Fruit fly (Drosophila melanogaster): ENCODE measurements around the gene Frq2.

Gene Frq2

DNA sequence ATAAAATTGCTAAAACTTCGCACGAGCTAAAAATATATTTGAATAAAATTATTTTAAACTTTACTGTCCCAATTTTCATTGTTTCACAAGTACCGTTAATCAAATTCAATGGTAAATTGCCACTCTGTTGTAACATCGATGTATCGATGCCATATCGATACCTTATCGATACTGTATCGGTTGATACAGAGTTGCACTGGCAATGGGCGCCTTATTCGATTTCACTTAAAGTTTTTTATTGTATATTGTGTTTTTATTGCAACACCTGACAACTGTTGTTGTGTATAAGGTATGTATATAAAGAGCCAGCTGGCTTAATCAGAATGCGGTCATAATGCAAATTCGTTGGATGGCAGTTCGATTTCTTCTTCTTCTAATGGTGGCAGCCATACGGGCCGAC is 39.1 kb upstream of the Frq2 start, which contains the start of gene CG43229:
Gene CG43229, plus strand, starts transcription at position 246 of the 400 bp plus-strand sequence.
- TF ChIP-seq brk (GFP tag; optimal IDR thresholded peaks at IDR 0.05) = no peak
- TF ChIP-seq CG9705 (GFP tag; optimal IDR thresholded peaks at IDR 0.05) = no peak
- no peak for TF ChIP-seq Hr83 (GFP tag; optimal IDR thresholded peaks at IDR 0.05; ENCODE audit: poor library complexity, severe bottlenecking)
- no peak for TF ChIP-seq GATAd (GFP tag; optimal IDR thresholded peaks at IDR 0.05)
- no peak for TF ChIP-seq N (GFP tag; optimal IDR thresholded peaks at IDR 0.05)
- no peak for TF ChIP-seq Hnf4 (GFP tag; optimal IDR thresholded peaks at IDR 0.05)
- no peak for TF ChIP-seq br (GFP tag; optimal IDR thresholded peaks at IDR 0.05)
- no peak for TF ChIP-seq dsf (GFP tag; optimal IDR thresholded peaks at IDR 0.05; ENCODE audit: borderline replicate concordance)
- no peak for TF ChIP-seq OdsH (GFP tag; optimal IDR thresholded peaks at IDR 0.05)
- no peak for TF ChIP-seq lola (GFP tag; optimal IDR thresholded peaks at IDR 0.05)
- TF ChIP-seq pan (optimal IDR thresholded peaks at IDR 0.05) = no peak
- no peak for TF ChIP-seq Hr78 (GFP tag; optimal IDR thresholded peaks at IDR 0.05)
- no peak for TF ChIP-seq Mio (GFP tag; optimal IDR thresholded peaks at IDR 0.05)
- TF ChIP-seq tai (GFP tag; optimal IDR thresholded peaks at IDR 0.05) = no peak

DNA sequence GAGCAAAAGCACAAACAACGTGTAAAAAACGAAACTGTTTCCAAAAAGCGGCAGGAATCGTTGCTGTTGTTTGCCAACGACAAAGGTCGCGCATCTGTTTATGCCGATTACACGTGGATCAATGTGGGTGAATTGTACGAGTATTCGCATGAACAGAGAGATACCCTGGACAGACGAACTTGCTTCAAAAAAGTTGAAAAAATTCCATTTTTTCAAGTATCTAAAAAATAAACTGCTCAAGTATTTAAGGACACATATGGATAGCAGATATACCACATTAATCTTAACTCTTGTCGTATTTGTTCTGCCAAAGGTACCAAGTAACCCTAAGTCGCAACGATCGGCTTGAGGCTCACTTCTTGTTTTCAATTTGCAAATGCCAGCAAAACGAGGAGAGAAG is 37.5 kb upstream of the Frq2 start:
- TF ChIP-seq Dfd (GFP tag; optimal IDR thresholded peaks at IDR 0.05) (no peak), rgr (GFP tag; optimal IDR thresholded peaks at IDR 0.05) (no peak), sv (GFP tag; optimal IDR thresholded peaks at IDR 0.05) (no peak), usp (GFP tag; optimal IDR thresholded peaks at IDR 0.05) (no peak), Myc (optimal IDR thresholded peaks at IDR 0.05) (no peak), N (GFP tag; optimal IDR thresholded peaks at IDR 0.05) (no peak), jim (GFP tag; optimal IDR thresholded peaks at IDR 0.05) (no peak), brk (GFP tag; optimal IDR thresholded peaks at IDR 0.05) (no peak)

DNA sequence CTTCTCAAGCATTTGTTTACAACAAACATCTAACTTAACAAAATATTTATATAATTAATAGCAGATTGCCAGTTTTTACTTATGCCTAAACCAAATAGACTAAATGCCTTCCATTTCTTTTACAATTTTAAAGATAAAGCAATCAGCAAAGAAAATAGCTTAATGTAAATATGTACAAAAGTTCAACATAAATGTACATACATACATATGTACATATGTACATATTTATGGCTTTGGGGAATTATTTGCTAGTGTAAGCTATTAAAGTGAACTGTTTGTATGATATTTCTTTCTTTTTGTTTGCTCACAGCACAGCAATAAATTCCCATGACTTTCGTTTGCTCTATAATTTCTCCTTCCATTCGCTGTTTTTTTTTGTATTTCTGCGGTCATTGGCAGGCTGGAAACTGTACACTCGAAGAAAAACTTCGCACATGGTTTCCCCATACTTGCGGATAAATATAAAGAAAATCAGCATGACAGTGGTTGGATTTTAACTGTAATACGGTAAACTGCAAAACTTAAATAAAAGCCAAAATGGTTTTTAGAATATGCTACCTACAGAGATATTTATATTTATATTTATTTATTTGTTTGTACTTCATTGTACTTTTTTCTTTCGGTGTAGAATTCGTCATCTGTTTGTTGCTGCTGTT is 36.4 kb upstream of the Frq2 start:
- no peak for TF ChIP-seq foxo (GFP tag; optimal IDR thresholded peaks at IDR 0.05)
- no peak for TF ChIP-seq Sp1 (GFP tag; optimal IDR thresholded peaks at IDR 0.05)
- no peak for TF ChIP-seq Hnf4 (GFP tag; optimal IDR thresholded peaks at IDR 0.05)
- TF ChIP-seq sage (GFP tag; optimal IDR thresholded peaks at IDR 0.05) = no peak
- no peak for TF ChIP-seq lola (GFP tag; optimal IDR thresholded peaks at IDR 0.05)
- no peak for TF ChIP-seq rgr (GFP tag; optimal IDR thresholded peaks at IDR 0.05)
- no peak for TF ChIP-seq Myc (optimal IDR thresholded peaks at IDR 0.05)
- no peak for TF ChIP-seq CrebA (GFP tag; optimal IDR thresholded peaks at IDR 0.05; ENCODE audit: borderline replicate concordance)
- TF ChIP-seq sv (GFP tag; optimal IDR thresholded peaks at IDR 0.05) = no peak
- no peak for TF ChIP-seq psq (GFP tag; optimal IDR thresholded peaks at IDR 0.05)
- no peak for TF ChIP-seq CG32264 (GFP tag; optimal IDR thresholded peaks at IDR 0.05)
- TF ChIP-seq Hr78 (GFP tag; optimal IDR thresholded peaks at IDR 0.05) = no peak
- no peak for TF ChIP-seq brk (GFP tag; optimal IDR thresholded peaks at IDR 0.05)
- TF ChIP-seq dl (GFP tag; optimal IDR thresholded peaks at IDR 0.05; ENCODE audit: insufficient read depth in 1 of 2, partially characterized antibody in 2 of 2) = no peak
- TF ChIP-seq h (GFP tag; optimal IDR thresholded peaks at IDR 0.05) = no peak
- TF ChIP-seq N (GFP tag; optimal IDR thresholded peaks at IDR 0.05) = no peak
- no peak for TF ChIP-seq tai (GFP tag; optimal IDR thresholded peaks at IDR 0.05)
- no peak for TF ChIP-seq OdsH (GFP tag; optimal IDR thresholded peaks at IDR 0.05)
- TF ChIP-seq usp (GFP tag; optimal IDR thresholded peaks at IDR 0.05) = no peak
- no peak for TF ChIP-seq Hr83 (GFP tag; optimal IDR thresholded peaks at IDR 0.05; ENCODE audit: poor library complexity, severe bottlenecking)

DNA sequence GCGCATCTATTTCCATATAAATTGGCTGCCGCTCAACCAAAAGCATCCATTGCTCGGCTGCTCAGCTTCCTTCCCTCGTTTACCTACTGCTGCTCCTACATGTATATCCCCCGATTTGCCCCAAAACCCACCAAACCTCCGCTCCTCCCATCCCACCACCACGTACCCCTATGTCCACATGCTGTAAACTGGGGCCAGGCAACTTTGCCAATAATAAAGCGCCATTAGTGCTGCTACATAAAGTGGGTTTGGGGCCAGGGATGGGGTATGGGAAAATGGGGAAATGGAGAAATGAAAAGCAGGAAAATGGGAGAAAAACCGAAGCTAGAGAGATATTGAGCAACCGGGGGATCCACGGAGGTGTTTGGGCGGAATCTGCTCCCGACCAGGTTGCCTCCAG is 28.1 kb upstream of the Frq2 start:
- TF ChIP-seq woc (GFP tag; optimal IDR thresholded peaks at IDR 0.05) (no peak), rgr (GFP tag; optimal IDR thresholded peaks at IDR 0.05) (no peak), Mio (GFP tag; optimal IDR thresholded peaks at IDR 0.05) (no peak)

DNA sequence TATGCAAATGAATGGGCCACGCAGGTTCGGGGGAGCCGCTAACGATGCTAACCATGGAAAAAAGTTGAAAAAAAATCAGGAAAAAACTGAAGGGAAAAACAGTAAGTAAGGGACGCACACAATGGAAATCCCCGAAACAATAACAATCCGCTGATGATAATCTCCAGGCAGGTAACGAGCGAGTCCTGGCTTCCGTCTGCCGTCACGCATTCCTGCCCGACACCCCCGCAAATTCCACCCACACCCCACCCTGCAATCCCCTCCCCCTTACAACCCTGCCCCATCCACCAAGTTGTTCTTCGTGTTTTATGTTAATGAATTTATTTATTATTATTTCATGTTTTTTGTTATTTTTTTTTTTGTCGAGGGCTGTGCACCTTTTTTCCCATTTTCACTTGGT is 26.1 kb upstream of the Frq2 start:
- TF ChIP-seq psq (GFP tag; optimal IDR thresholded peaks at IDR 0.05) (no peak), N (GFP tag; optimal IDR thresholded peaks at IDR 0.05) (no peak), sv (GFP tag; optimal IDR thresholded peaks at IDR 0.05) (no peak), CG9705 (GFP tag; optimal IDR thresholded peaks at IDR 0.05) (no peak), Jra (GFP tag; optimal IDR thresholded peaks at IDR 0.05) (no peak), CG32264 (GFP tag; optimal IDR thresholded peaks at IDR 0.05) (no peak), brk (GFP tag; optimal IDR thresholded peaks at IDR 0.05) (no peak), br (GFP tag; optimal IDR thresholded peaks at IDR 0.05) (no peak), sage (GFP tag; optimal IDR thresholded peaks at IDR 0.05) (no peak), Mio (GFP tag; optimal IDR thresholded peaks at IDR 0.05) (no peak), usp (GFP tag; optimal IDR thresholded peaks at IDR 0.05) (no peak), HLH106 (tag; optimal IDR thresholded peaks at IDR 0.05) (no peak), Rel (GFP tag; optimal IDR thresholded peaks at IDR 0.05) (no peak), Rel (tag; optimal IDR thresholded peaks at IDR 0.05) (no peak), pan (optimal IDR thresholded peaks at IDR 0.05) (no peak), h (GFP tag; optimal IDR thresholded peaks at IDR 0.05) (no peak), Dfd (GFP tag; optimal IDR thresholded peaks at IDR 0.05) (no peak), woc (GFP tag; optimal IDR thresholded peaks at IDR 0.05) (no peak), jim (GFP tag; optimal IDR thresholded peaks at IDR 0.05) (no peak), Hr83 (GFP tag; optimal IDR thresholded peaks at IDR 0.05; ENCODE audit: poor library complexity, severe bottlenecking) (no peak), lola (GFP tag; optimal IDR thresholded peaks at IDR 0.05) (no peak)

Measured in whole organism, wandering third instar larva.